Fruit fly (Drosophila melanogaster) whole organism, larva: ENCODE measurements around the gene trc.
A peak's percentile ranks its signal among the peaks of the same experiment; 100 is the strongest.

Experiments
- noc ChIP-seq: fragments of 200-800 bp; sonication (Bioruptor generic); optimal IDR thresholded peaks from 3 replicates; lab custom pipeline; 2019; ENCODE audit warnings: missing biosample characterization, mild to moderate bottlenecking, missing genetic modification characterization, moderate library complexity

Gene trc

DNA sequence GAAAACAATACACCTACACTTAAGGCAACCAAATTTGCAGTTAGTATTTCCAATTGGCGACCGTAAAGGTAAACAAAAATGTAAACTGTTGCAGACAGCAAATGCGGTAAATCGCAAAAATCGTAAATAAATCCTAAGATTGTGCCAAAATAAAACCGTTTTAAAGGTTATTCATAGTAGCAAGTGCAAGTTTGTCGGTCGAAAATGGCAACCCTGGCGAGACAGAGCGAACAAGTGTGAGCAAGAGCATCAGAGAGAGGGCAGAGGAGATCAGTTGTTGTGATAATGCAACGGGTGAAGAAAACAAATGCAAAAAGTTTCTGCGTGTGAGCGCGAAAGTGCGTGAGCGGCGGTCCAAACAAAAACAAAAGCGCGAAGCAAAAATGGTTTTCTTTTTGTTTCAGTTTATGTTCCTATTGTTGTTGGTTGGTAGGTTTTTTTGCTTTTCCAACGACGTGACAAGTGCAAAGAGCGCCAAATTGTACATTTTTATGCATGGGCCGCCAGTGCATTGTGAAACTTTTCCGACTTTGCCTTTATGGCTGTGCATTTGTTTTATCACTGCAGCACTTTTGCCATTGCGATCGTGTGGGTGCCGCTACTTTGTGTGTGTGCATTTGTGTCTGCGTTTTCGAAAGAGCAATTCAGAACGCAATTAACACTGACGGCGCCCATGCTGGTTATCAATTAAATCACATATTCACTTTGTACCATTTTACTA lies 41.2 kb downstream of the trc start:
- no peak for TF ChIP-seq noc (tag; lab: Kevin White, UChicago)

DNA sequence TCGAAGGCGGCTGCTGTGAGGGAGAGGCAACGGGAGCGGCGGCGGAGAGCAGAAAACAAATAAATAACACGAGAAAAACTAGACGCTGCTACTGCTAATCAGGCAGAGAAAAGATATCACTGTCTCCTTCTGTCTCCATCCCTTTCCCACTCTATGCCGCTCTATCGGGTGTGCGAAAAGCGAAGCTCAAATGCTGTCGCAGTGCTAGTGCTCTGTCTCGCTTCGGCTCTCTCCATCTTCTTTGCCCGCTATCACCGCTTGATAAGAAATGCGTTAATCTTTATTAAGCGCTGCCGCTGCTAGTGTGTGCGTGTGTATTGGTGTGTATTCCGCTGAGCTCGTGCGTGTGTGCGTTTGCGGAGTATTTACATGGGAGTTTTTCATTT lies 42.4 kb downstream of the trc start:
- peak; percentile 45 for TF ChIP-seq noc (tag; lab: Kevin White, UChicago)

DNA sequence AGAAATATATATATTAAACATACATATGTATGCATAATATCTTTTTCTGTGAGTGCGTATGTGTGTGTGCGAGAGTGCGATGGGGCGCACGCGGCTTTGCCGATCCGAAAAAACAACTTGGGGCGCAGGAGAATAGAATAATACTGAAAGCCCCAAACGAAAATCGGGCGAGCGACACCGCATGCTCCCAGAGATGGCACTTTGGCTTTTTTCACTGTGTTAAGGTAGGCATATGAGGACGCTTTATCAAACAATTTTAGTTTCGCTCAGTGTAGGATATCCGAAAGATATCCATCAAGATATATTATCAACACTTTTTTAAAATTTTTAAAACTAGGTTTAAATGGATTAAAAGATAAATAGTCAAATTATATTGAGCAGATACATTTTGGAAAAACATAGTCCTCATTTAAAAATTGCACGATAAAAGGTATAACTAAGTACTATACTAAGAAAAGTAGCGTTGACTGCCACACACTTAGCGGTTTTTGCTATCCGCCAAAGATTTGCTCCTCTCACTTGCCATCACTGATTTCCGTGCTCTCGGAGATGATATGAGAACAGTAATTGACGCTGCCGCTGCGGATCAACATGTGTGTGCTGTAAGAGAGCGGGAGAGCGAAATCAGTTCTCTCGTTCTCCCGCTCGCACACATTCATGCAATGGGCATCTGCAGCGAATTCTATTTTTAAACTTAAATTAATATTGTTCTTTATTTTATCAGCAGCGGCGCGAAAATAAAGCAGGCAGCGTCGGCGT lies 43.0 kb downstream of the trc start:
- peak; percentile 75 for TF ChIP-seq noc (tag; lab: Kevin White, UChicago)

DNA sequence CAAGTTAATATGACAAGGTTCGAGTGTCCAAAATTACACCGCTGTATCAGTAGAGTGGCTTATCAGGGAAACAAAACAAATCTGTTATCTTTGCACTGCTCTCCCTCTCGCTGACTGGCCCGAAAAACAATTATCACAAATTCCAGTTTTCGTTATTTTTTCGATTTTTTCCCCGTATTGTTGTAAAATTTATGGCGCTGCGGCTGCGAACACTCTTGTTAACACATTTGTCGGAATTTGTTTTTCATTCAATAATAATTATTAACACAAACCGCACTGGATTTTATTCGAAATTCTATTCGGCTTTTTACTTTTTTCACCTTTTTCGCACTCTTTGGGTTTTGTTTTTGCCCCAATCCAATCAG lies 43.6 kb downstream of the trc start:
- TF ChIP-seq noc (tag; lab: Kevin White, UChicago) = no peak

DNA sequence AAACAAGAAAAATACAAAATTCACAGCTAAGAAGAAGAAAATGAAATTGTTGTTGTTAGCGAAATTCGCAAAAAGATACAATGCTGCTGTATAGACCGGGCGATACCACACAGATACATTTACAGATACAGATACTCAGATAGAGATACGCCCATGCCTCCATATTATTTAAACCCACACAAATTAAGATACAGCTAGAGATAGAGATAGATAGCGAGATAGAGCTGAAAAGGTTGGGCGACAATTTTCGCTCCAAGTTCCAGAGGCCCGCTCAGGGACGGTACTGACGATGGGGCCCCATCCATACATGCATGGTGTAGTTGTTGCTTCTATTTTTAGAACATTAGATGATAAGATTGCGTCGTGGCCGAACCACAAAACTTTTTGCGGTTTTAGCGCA lies 46.5 kb downstream of the trc start:
- TF ChIP-seq noc (tag; lab: Kevin White, UChicago) = peak; percentile 53
